Worm (Caenorhabditis elegans) whole organism, L1 larva: Measurements from ENCODE around the gene F58G1.7.

Source experiments
- C04F5.9 ChIP-seq: sonication (generic microtip); optimal IDR thresholded peaks from 2 replicates; lab custom pipeline; 2016; ENCODE audit warnings: missing genetic modification characterization, missing compliant biosample characterization
- C34B4.2 ChIP-seq: sonication (generic microtip); optimal IDR thresholded peaks from 2 replicates; lab custom pipeline; 2017; ENCODE audit warnings: mild to moderate bottlenecking, missing genetic modification characterization, missing compliant biosample characterization
- F16B12.6 ChIP-seq: fragments of 150-350 bp; optimal IDR thresholded peaks from 2 replicates; lab custom pipeline; 2014; ENCODE audit warnings: missing biosample characterization, missing genetic modification characterization
- alr-1 ChIP-seq: fragments of 200-800 bp; sonication (Bioruptor generic); optimal IDR thresholded peaks from 2 replicates; lab custom pipeline; 2018; ENCODE audit warnings: borderline replicate concordance, mild to moderate bottlenecking, missing genetic modification characterization, missing compliant biosample characterization
- ama-1 ChIP-seq: fragments of 150-350 bp; optimal IDR thresholded peaks from 2 replicates; lab custom pipeline; 2014
- blmp-1 ChIP-seq: fragments of 150-350 bp; optimal IDR thresholded peaks from 2 replicates; lab custom pipeline; 2014; ENCODE audit warnings: missing biosample characterization, missing genetic modification characterization
- ceh-82 ChIP-seq, 3 experiments: fragments of 150-350 bp in 1 of 3; sonication (generic microtip) in 2 of 3; optimal IDR thresholded peaks; 2 replicates each; lab custom pipeline; 2014 to 2017; ENCODE audit warnings: missing biosample characterization in 3 of 3, missing genetic modification characterization in 3 of 3
- ceh-90 ChIP-seq: sonication (generic microtip); optimal IDR thresholded peaks from 2 replicates; lab custom pipeline; 2016; ENCODE audit warnings: missing genetic modification characterization, missing compliant biosample characterization
- efl-1 ChIP-seq, 4 experiments: fragments of 150-350 bp; optimal IDR thresholded peaks in 3 of 4; peaks in 1 of 4; 1 replicate in 1 of 4; 2 replicates in 3 of 4; lab custom pipeline; 2014; ENCODE audit warnings: missing biosample characterization in 2 of 4, missing genetic modification characterization in 2 of 4, missing genetic modification reagents in 2 of 4
- efl-3 ChIP-seq: fragments of 200-800 bp; sonication (Bioruptor generic); optimal IDR thresholded peaks from 2 replicates; lab custom pipeline; 2018; ENCODE audit warnings: mild to moderate bottlenecking, missing genetic modification characterization, missing compliant biosample characterization
- elt-2 ChIP-seq: sonication (generic microtip); optimal IDR thresholded peaks from 2 replicates; lab custom pipeline; 2016; ENCODE audit warnings: missing genetic modification characterization, mild to moderate bottlenecking, inconsistent platforms, missing compliant biosample characterization, missing genetic modification reagents
- elt-3 ChIP-seq, 6 experiments: fragments of 150-350 bp in 1 of 6; sonication (generic microtip); optimal IDR thresholded peaks; 2 replicates each; lab custom pipeline; 2017 to 2018; ENCODE audit warnings: missing biosample characterization in 6 of 6, missing genetic modification characterization in 6 of 6, inconsistent platforms in 1 of 6
- irx-1 ChIP-seq: sonication (generic microtip); optimal IDR thresholded peaks from 2 replicates; lab custom pipeline; 2016; ENCODE audit warnings: missing genetic modification characterization, missing compliant biosample characterization
- jun-1 ChIP-seq: fragments of 150-350 bp; optimal IDR thresholded peaks from 2 replicates; lab custom pipeline; 2014; ENCODE audit warnings: missing biosample characterization, missing genetic modification reagents, missing genetic modification characterization
- lin-14 ChIP-seq: fragments of 200-800 bp; sonication (Bioruptor generic); optimal IDR thresholded peaks from 2 replicates; lab custom pipeline; 2018; ENCODE audit warnings: mild to moderate bottlenecking, missing genetic modification characterization, moderate library complexity, missing compliant biosample characterization
- lin-35 ChIP-seq, 2 experiments: fragments of 150-350 bp; optimal IDR thresholded peaks; 2 replicates each; lab custom pipeline; 2014; ENCODE audit warnings: missing biosample characterization in 2 of 2, missing genetic modification characterization in 2 of 2, missing genetic modification reagents in 2 of 2
- mab-9 ChIP-seq: fragments of 200-800 bp; sonication (Bioruptor generic); IDR thresholded peaks from 2 replicates; pipeline ENCODE4 v1.3.6; 2022; ENCODE audit warnings: missing genetic modification reagents, missing genetic modification characterization, missing compliant biosample characterization
- nhr-11 ChIP-seq: fragments of 150-350 bp; optimal IDR thresholded peaks from 2 replicates; lab custom pipeline; 2014; ENCODE audit warnings: missing biosample characterization, missing genetic modification characterization
- nhr-20 ChIP-seq: sonication (generic microtip); optimal IDR thresholded peaks from 2 replicates; lab custom pipeline; 2016; ENCODE audit warnings: mild to moderate bottlenecking, missing genetic modification characterization, missing compliant biosample characterization
- nhr-47 ChIP-seq: sonication (generic microtip); optimal IDR thresholded peaks from 2 replicates; lab custom pipeline; 2016; ENCODE audit warnings: mild to moderate bottlenecking, missing genetic modification characterization, moderate library complexity, missing compliant biosample characterization
- nhr-71 ChIP-seq: sonication (generic microtip); optimal IDR thresholded peaks from 2 replicates; lab custom pipeline; 2016; ENCODE audit warnings: mild to moderate bottlenecking, missing genetic modification characterization, moderate library complexity, missing compliant biosample characterization
- nhr-84 ChIP-seq: sonication (generic microtip); optimal IDR thresholded peaks from 2 replicates; lab custom pipeline; 2017; ENCODE audit warnings: missing biosample characterization, missing genetic modification characterization
- pag-3 ChIP-seq: sonication (generic microtip); optimal IDR thresholded peaks from 2 replicates; lab custom pipeline; 2017; ENCODE audit warnings: missing genetic modification characterization, mild to moderate bottlenecking, missing compliant biosample characterization, antibody characterized with exemption, borderline replicate concordance; ENCODE audit not compliant: insufficient read depth
- pqm-1 ChIP-seq: sonication (generic microtip); optimal IDR thresholded peaks from 3 replicates; lab custom pipeline; 2017; ENCODE audit warnings: missing biosample characterization, missing genetic modification characterization
- snpc-4 ChIP-seq: fragments of 150-350 bp; optimal IDR thresholded peaks from 2 replicates; lab custom pipeline; 2014; ENCODE audit warnings: missing biosample characterization, missing genetic modification characterization
- snu-23 ChIP-seq: sonication (generic microtip); optimal IDR thresholded peaks from 2 replicates; lab custom pipeline; 2016; ENCODE audit warnings: missing genetic modification characterization, missing compliant biosample characterization
- sox-4 ChIP-seq: sonication (generic microtip); optimal IDR thresholded peaks from 2 replicates; lab custom pipeline; 2016; ENCODE audit warnings: missing genetic modification characterization, missing compliant biosample characterization
- sptf-1 ChIP-seq: fragments of 150-350 bp; optimal IDR thresholded peaks from 2 replicates; lab custom pipeline; 2014; ENCODE audit warnings: missing biosample characterization, missing genetic modification characterization
- swsn-7 ChIP-seq: sonication (generic microtip); optimal IDR thresholded peaks from 2 replicates; lab custom pipeline; 2016; ENCODE audit warnings: missing genetic modification characterization, missing compliant biosample characterization
- unc-86 ChIP-seq: sonication (generic microtip); optimal IDR thresholded peaks from 2 replicates; lab custom pipeline; 2016; ENCODE audit warnings: missing genetic modification characterization, missing compliant biosample characterization
- unc-98 ChIP-seq: fragments of 200-800 bp; sonication (Bioruptor generic); IDR thresholded peaks from 2 replicates; pipeline ENCODE4 v1.3.6; 2022; ENCODE audit warnings: missing genetic modification characterization, missing compliant biosample characterization
- vab-15 ChIP-seq: sonication (generic microtip); optimal IDR thresholded peaks from 2 replicates; lab custom pipeline; 2017; ENCODE audit warnings: missing genotype, mild to moderate bottlenecking, missing genetic modification characterization, missing compliant biosample characterization
- xbp-1 ChIP-seq: sonication (generic microtip); optimal IDR thresholded peaks from 2 replicates; lab custom pipeline; 2016; ENCODE audit warnings: missing genetic modification characterization, missing compliant biosample characterization
- zag-1 ChIP-seq: fragments of 150-350 bp; optimal IDR thresholded peaks from 2 replicates; lab custom pipeline; 2014; ENCODE audit warnings: missing biosample characterization, missing genetic modification characterization
- zip-4 ChIP-seq: fragments of 200-800 bp; sonication (Bioruptor generic); optimal IDR thresholded peaks from 2 replicates; lab custom pipeline; 2018; ENCODE audit warnings: mild to moderate bottlenecking, missing genetic modification characterization, moderate library complexity, missing compliant biosample characterization
- ztf-4 ChIP-seq: fragments of 150-350 bp; optimal IDR thresholded peaks from 2 replicates; lab custom pipeline; 2014; ENCODE audit warnings: missing biosample characterization, missing genetic modification characterization

Gene F58G1.7

ce11 chrII:12939801-12940200 lies 8.3 kb downstream of the F58G1.7 start, which contains the start of gene arrd-10:
Gene arrd-10, plus strand, starts transcription at chrII:12940101.
- no peak for TF ChIP-seq nhr-84 (tag; lab: Kevin White, UChicago)
- no peak for TF ChIP-seq C04F5.9
- no peak for TF ChIP-seq ceh-90 (tag; lab: Kevin White, UChicago)
- no peak for TF ChIP-seq nhr-71 (tag; lab: Kevin White, UChicago)
- TF ChIP-seq irx-1 (tag; lab: Kevin White, UChicago), result no peak
- TF ChIP-seq nhr-11 (tag; lab: Kevin White, UChicago), result no peak
- TF ChIP-seq zip-4 (GFP tag; lab: Kevin White, UChicago), result no peak
- TF ChIP-seq snu-23 (GFP tag; lab: Kevin White, UChicago), result no peak
- no peak for TF ChIP-seq zag-1 (tag; lab: Kevin White, UChicago)
- no peak for TF ChIP-seq sox-4
- TF ChIP-seq unc-86 (tag; lab: Kevin White, UChicago), result no peak
- TF ChIP-seq sptf-1 (tag; lab: Kevin White, UChicago), result no peak
- TF ChIP-seq pag-3 (tag; lab: Kevin White, UChicago), result no peak
- no peak for TF ChIP-seq jun-1 (tag; lab: Kevin White, UChicago)
- TF ChIP-seq F16B12.6 (tag; lab: Kevin White, UChicago), result no peak
- no peak for TF ChIP-seq efl-3 (GFP tag; lab: Kevin White, UChicago)

ce11 chrII:12939161-12939560 lies 8.9 kb downstream of the F58G1.7 start:
- TF ChIP-seq nhr-11 (tag; lab: Kevin White, UChicago) (no peak), elt-3 (tag; optimal IDR thresholded peaks at IDR 0.05; lab: Kevin White, UChicago) (peak in 1 of 6 experiments; percentile 31), snpc-4 (tag; lab: Kevin White, UChicago) (peak; percentile 9), lin-14 (GFP tag; lab: Kevin White, UChicago) (peak; percentile 49), swsn-7 (tag; lab: Kevin White, UChicago) (no peak), nhr-20 (tag; lab: Kevin White, UChicago) (no peak), lin-35 (GFP tag; optimal IDR thresholded peaks at IDR 0.05; lab: Kevin White, UChicago) (peak in 1 of 2 experiments; percentile 15), blmp-1 (peak; percentile 55)

- TF ChIP-seq blmp-1 (no peak), ama-1 (no peak), mab-9 (GFP tag; lab: Robert Waterston, UW) (no peak)
These were observed 12.8 kb downstream of the F58G1.7 start, which contains the start of gene lips-9 for ce11 chrII:12935259-12935658. Gene lips-9, minus strand, starts transcription at chrII:12935359.

- TF ChIP-seq xbp-1 (tag; lab: Kevin White, UChicago), result peak; percentile 46
- TF ChIP-seq pqm-1 (tag; lab: Kevin White, UChicago), result peak; percentile 3
- no peak for TF ChIP-seq alr-1 (tag; lab: Kevin White, UChicago)
- no peak for TF ChIP-seq C34B4.2 (tag; lab: Kevin White, UChicago)
- TF ChIP-seq efl-1 (optimal IDR thresholded peaks at IDR 0.05; lab: Kevin White, UChicago), result no peak
- peak in 1 of 2 experiments; percentile 56 for TF ChIP-seq efl-1 (GFP tag; optimal IDR thresholded peaks at IDR 0.05 in 1 of 2; lab: Kevin White, UChicago)
- peak; percentile 69 for TF ChIP-seq elt-2 (tag; lab: Kevin White, UChicago)
- TF ChIP-seq ztf-4 (tag; lab: Kevin White, UChicago), result no peak
- TF ChIP-seq lin-35 (GFP tag; optimal IDR thresholded peaks at IDR 0.05; lab: Kevin White, UChicago), result peak in 1 of 2 experiments; percentile 24
These were observed 16.6 kb downstream of the F58G1.7 start, which contains the start of gene dct-18 for ce11 chrII:12931456-12931923. Gene dct-18, plus strand, starts transcription at chrII:12931873.

ce11 chrII:12930138-12930537 lies 17.9 kb downstream of the F58G1.7 start:
- TF ChIP-seq sptf-1 (tag; lab: Kevin White, UChicago) (no peak), ceh-82 (tag; optimal IDR thresholded peaks at IDR 0.05; lab: Kevin White, UChicago) (no peak), vab-15 (tag; lab: Kevin White, UChicago) (no peak), alr-1 (tag; lab: Kevin White, UChicago) (no peak), nhr-47 (tag; lab: Kevin White, UChicago) (no peak), unc-98 (GFP tag; lab: Robert Waterston, UW) (no peak), efl-1 (optimal IDR thresholded peaks at IDR 0.05; lab: Kevin White, UChicago) (no peak), efl-1 (GFP tag; optimal IDR thresholded peaks at IDR 0.05 in 1 of 2; lab: Kevin White, UChicago) (peak in 1 of 2 experiments; percentile 49)
